Worm (Caenorhabditis elegans) whole organism, L4 larva: ENCODE measurements around the gene F54E7.9.
"Not testable (repeated sequence)": the region's sequence is repeated elsewhere in the genome, so short reads cannot be mapped to it uniquely, and the experiment has no call there.

ENCODE experiments used
- F10B5.3 ChIP-seq: sonication (generic microtip); optimal IDR thresholded peaks from 2 replicates; lab custom pipeline; 2016; ENCODE audit warnings: mild to moderate bottlenecking, missing genetic modification characterization, missing compliant biosample characterization
- F37D6.2 ChIP-seq: sonication (generic microtip); optimal IDR thresholded peaks from 2 replicates; lab custom pipeline; 2016; ENCODE audit warnings: mild to moderate bottlenecking, missing genetic modification characterization, missing compliant biosample characterization
- T26A8.4 ChIP-seq: fragments of 200-800 bp; sonication (Bioruptor generic); IDR thresholded peaks from 2 replicates; pipeline ENCODE4 v1.3.6; 2022; ENCODE audit warnings: missing genetic modification characterization, missing compliant biosample characterization
- Y48G9A.11 ChIP-seq: fragments of 200-800 bp; sonication (Bioruptor generic); IDR thresholded peaks from 2 replicates; pipeline ENCODE4 v1.3.6; 2022; ENCODE audit warnings: missing genetic modification reagents, missing genetic modification characterization, missing compliant biosample characterization
- Y75B8A.6 ChIP-seq: fragments of 200-800 bp; sonication (Bioruptor generic); IDR thresholded peaks from 2 replicates; pipeline ENCODE4 v1.3.6; 2022; ENCODE audit warnings: missing genetic modification reagents, missing genetic modification characterization, missing compliant biosample characterization
- aha-1 ChIP-seq: fragments of 150-350 bp; peaks from one replicate; lab custom pipeline; 2014; ENCODE audit warnings: missing biosample characterization, missing genetic modification characterization
- arid-1 ChIP-seq: fragments of 200-800 bp; sonication (Bioruptor generic); conservative IDR thresholded peaks from 2 replicates; pipeline ENCODE4 v1.3.6; 2022; ENCODE audit warnings: missing genetic modification reagents, missing genetic modification characterization, missing compliant biosample characterization
- ceh-44 ChIP-seq: fragments of 200-800 bp; sonication (Bioruptor generic); IDR thresholded peaks from 2 replicates; pipeline ENCODE4 v1.3.6; 2022; ENCODE audit warnings: missing genetic modification reagents, missing genetic modification characterization, missing compliant biosample characterization
- ctbp-1 ChIP-seq: fragments of 200-800 bp; sonication (Bioruptor generic); IDR thresholded peaks from 2 replicates; pipeline ENCODE4 v1.3.6; 2022; ENCODE audit warnings: missing genetic modification reagents, missing genetic modification characterization, missing compliant biosample characterization
- dmd-6 ChIP-seq: fragments of 200-800 bp; sonication (Bioruptor generic); IDR thresholded peaks from 2 replicates; pipeline ENCODE4 v1.3.6; 2022; ENCODE audit warnings: missing genetic modification reagents, missing genetic modification characterization, missing compliant biosample characterization
- dmd-8 ChIP-seq: fragments of 200-800 bp; sonication (Bioruptor generic); IDR thresholded peaks from 2 replicates; pipeline ENCODE4 v1.3.6; 2022; ENCODE audit warnings: missing genetic modification characterization, missing compliant biosample characterization
- duxl-1 ChIP-seq: sonication (generic microtip); optimal IDR thresholded peaks from 2 replicates; lab custom pipeline; 2016; ENCODE audit warnings: mild to moderate bottlenecking, missing genetic modification characterization, moderate library complexity, missing compliant biosample characterization; ENCODE audit not compliant: poor library complexity
- dve-1 ChIP-seq: sonication (generic microtip); optimal IDR thresholded peaks from 2 replicates; lab custom pipeline; 2017; ENCODE audit warnings: antibody characterized with exemption, mild to moderate bottlenecking, missing genetic modification characterization, missing compliant biosample characterization; ENCODE audit not compliant: insufficient read depth
- egl-43 ChIP-seq: fragments of 200-800 bp; sonication (Bioruptor generic); IDR thresholded peaks from 2 replicates; pipeline ENCODE4 v1.3.6; 2022; ENCODE audit warnings: missing genetic modification reagents, missing genetic modification characterization, missing compliant biosample characterization
- fkh-10 ChIP-seq: fragments of 150-350 bp; optimal IDR thresholded peaks from 2 replicates; lab custom pipeline; 2014; ENCODE audit warnings: missing biosample characterization, missing genetic modification reagents, missing genetic modification characterization
- hlh-30 ChIP-seq: sonication (generic microtip); optimal IDR thresholded peaks from 2 replicates; lab custom pipeline; 2017; ENCODE audit warnings: antibody characterized with exemption, mild to moderate bottlenecking, missing genetic modification characterization, missing compliant biosample characterization; ENCODE audit not compliant: insufficient read depth
- hmg-1.1 ChIP-seq: fragments of 200-800 bp; sonication (Bioruptor generic); IDR thresholded peaks from 2 replicates; pipeline ENCODE4 v1.3.6; 2022; ENCODE audit warnings: missing genetic modification reagents, missing genetic modification characterization, missing compliant biosample characterization
- lim-7 ChIP-seq: fragments of 200-800 bp; sonication (Bioruptor generic); IDR thresholded peaks from 2 replicates; pipeline ENCODE4 v1.3.6; 2022; ENCODE audit warnings: missing genetic modification characterization, missing compliant biosample characterization
- lin-1 ChIP-seq: fragments of 200-800 bp; sonication (Bioruptor generic); IDR thresholded peaks from 2 replicates; pipeline ENCODE4 v1.3.6; 2022; ENCODE audit warnings: missing genetic modification reagents, missing genetic modification characterization, missing compliant biosample characterization
- lin-13 ChIP-seq: fragments of 150-350 bp; optimal IDR thresholded peaks from 2 replicates; lab custom pipeline; 2014; ENCODE audit warnings: missing biosample characterization, missing genetic modification reagents, missing genetic modification characterization
- lin-38 ChIP-seq: fragments of 200-800 bp; sonication (Bioruptor generic); IDR thresholded peaks from 2 replicates; pipeline ENCODE4 v1.3.6; 2022; ENCODE audit warnings: missing genetic modification reagents, missing genetic modification characterization, missing compliant biosample characterization
- lsy-2 ChIP-seq, 2 experiments: fragments of 150-350 bp in 1 of 2; sonication (generic microtip) in 1 of 2; optimal IDR thresholded peaks; 2 replicates each; lab custom pipeline; 2014 to 2017; ENCODE audit warnings: missing biosample characterization in 2 of 2, missing genetic modification characterization in 2 of 2
- madf-9 ChIP-seq: fragments of 200-800 bp; sonication (Bioruptor generic); conservative IDR thresholded peaks from 2 replicates; pipeline ENCODE4 v1.3.6; 2022; ENCODE audit warnings: missing genetic modification reagents, missing genetic modification characterization, missing compliant biosample characterization
- mdl-1 ChIP-seq, 2 experiments: fragments of 150-350 bp in 1 of 2; sonication (generic microtip) in 1 of 2; optimal IDR thresholded peaks; 2 replicates each; lab custom pipeline; 2014 to 2017; ENCODE audit warnings: missing biosample characterization in 2 of 2, missing genetic modification characterization in 2 of 2
- mep-1 ChIP-seq: fragments of 150-350 bp; sonication (generic microtip); optimal IDR thresholded peaks from 3 replicates; lab custom pipeline; 2014; ENCODE audit warnings: missing biosample characterization, missing genetic modification characterization
- mes-2 ChIP-seq: sonication (generic microtip); optimal IDR thresholded peaks from 2 replicates; lab custom pipeline; 2016; ENCODE audit warnings: missing genotype, mild to moderate bottlenecking, missing genetic modification characterization, missing compliant biosample characterization; ENCODE audit not compliant: poor library complexity, severe bottlenecking
- nhr-11 ChIP-seq: fragments of 150-350 bp; optimal IDR thresholded peaks from 2 replicates; lab custom pipeline; 2014; ENCODE audit warnings: missing biosample characterization, missing genetic modification characterization
- nhr-28 ChIP-seq: fragments of 150-350 bp; optimal IDR thresholded peaks from 2 replicates; lab custom pipeline; 2014; ENCODE audit warnings: missing biosample characterization, missing genetic modification characterization
- nhr-41 ChIP-seq: fragments of 200-800 bp; sonication (Bioruptor generic); IDR thresholded peaks from 2 replicates; pipeline ENCODE4 v1.3.6; 2022; ENCODE audit warnings: missing genetic modification reagents, missing genetic modification characterization, missing compliant biosample characterization
- nhr-77 ChIP-seq: fragments of 150-350 bp; optimal IDR thresholded peaks from 2 replicates; lab custom pipeline; 2014; ENCODE audit warnings: missing biosample characterization, missing genetic modification characterization
- pha-4 ChIP-seq, 2 experiments: fragments of 150-350 bp in 1 of 2; fragments of 200-800 bp in 1 of 2; sonication (Bioruptor generic) in 1 of 2; IDR thresholded peaks in 1 of 2; optimal IDR thresholded peaks in 1 of 2; 2 replicates each; pipeline versions ENCODE4 v1.3.6 to Lab custom; 2014 to 2022; ENCODE audit warnings: missing genetic modification characterization in 2 of 2, missing genetic modification reagents in 2 of 2, missing biosample characterization in 1 of 2, missing compliant biosample characterization in 1 of 2
- php-3 ChIP-seq: fragments of 200-800 bp; sonication (Bioruptor generic); IDR thresholded peaks from 2 replicates; pipeline ENCODE4 v1.3.6; 2022; ENCODE audit warnings: missing genetic modification reagents, missing genetic modification characterization, missing compliant biosample characterization
- saeg-2 ChIP-seq: fragments of 200-800 bp; sonication (Bioruptor generic); IDR thresholded peaks from 2 replicates; pipeline ENCODE4 v1.3.6; 2022; ENCODE audit warnings: missing genetic modification reagents, missing genetic modification characterization, missing compliant biosample characterization
- set-16 ChIP-seq: fragments of 200-800 bp; sonication (Bioruptor generic); IDR thresholded peaks from 2 replicates; pipeline ENCODE4 v1.3.6; 2022; ENCODE audit warnings: missing genetic modification reagents, missing genetic modification characterization, missing compliant biosample characterization
- snpc-1.2 ChIP-seq: fragments of 200-800 bp; sonication (Bioruptor generic); IDR thresholded peaks from 2 replicates; pipeline ENCODE4 v1.3.6; 2022; ENCODE audit warnings: missing genetic modification reagents, missing genetic modification characterization, missing compliant biosample characterization
- unc-130 ChIP-seq: sonication (generic microtip); optimal IDR thresholded peaks from 2 replicates; lab custom pipeline; 2016; ENCODE audit warnings: missing genetic modification reagents, missing genetic modification characterization, missing compliant biosample characterization
- unc-62 ChIP-seq, 3 experiments: fragments of 150-350 bp in 1 of 3; sonication (generic microtip); optimal IDR thresholded peaks in 2 of 3; peaks in 1 of 3; 1 replicate in 1 of 3; 2 replicates in 2 of 3; lab custom pipeline; 2014 to 2017; ENCODE audit warnings: missing biosample characterization in 3 of 3, missing genetic modification characterization in 3 of 3, missing genetic modification reagents in 3 of 3, missing genotype in 1 of 3
- vab-7 ChIP-seq: fragments of 200-800 bp; sonication (Bioruptor generic); IDR thresholded peaks from 2 replicates; pipeline ENCODE4 v1.3.6; 2022; ENCODE audit warnings: missing genetic modification reagents, missing genetic modification characterization, missing compliant biosample characterization
- zip-11 ChIP-seq: fragments of 200-800 bp; sonication (Bioruptor generic); IDR thresholded peaks from 2 replicates; pipeline ENCODE4 v1.3.6; 2022; ENCODE audit warnings: missing genetic modification characterization, missing compliant biosample characterization
- ztf-11 ChIP-seq: fragments of 150-350 bp; optimal IDR thresholded peaks from 2 replicates; lab custom pipeline; 2014; ENCODE audit warnings: missing biosample characterization, missing genetic modification characterization

Gene F54E7.9

ce11 chrIII:5653692-5654105 is 24.0 kb downstream of the F54E7.9 start (continued):
- TF ChIP-seq arid-1 (GFP tag; lab: Robert Waterston, UW) (peak; percentile 33; the same call in 1 of the 2 replicates), F10B5.3 (tag; lab: Kevin White, UChicago) (peak; percentile 41), snpc-1.2 (peak; percentile 84)

ce11 chrIII:5642692-5643091 is 35.0 kb downstream of the F54E7.9 start:
- TF ChIP-seq lin-13 (no peak), ztf-11 (tag; lab: Kevin White, UChicago) (no peak), hlh-30 (tag; lab: Kevin White, UChicago) (peak; percentile 45), nhr-77 (tag; lab: Kevin White, UChicago) (no peak), unc-62 (GFP tag; optimal IDR thresholded peaks at IDR 0.05 in 1 of 2; lab: Kevin White, UChicago) (peak in 1 of 2 experiments; percentile 70), unc-62 (tag; optimal IDR thresholded peaks at IDR 0.05; lab: Kevin White, UChicago) (no peak)
- TF ChIP-seq, all 104 proteins: peak for 2

- TF ChIP-seq lin-1 (GFP tag; lab: Robert Waterston, UW) (no peak), hmg-1.1 (GFP tag; lab: Robert Waterston, UW) (0 out of 2 replicates have a peak, but pooled peaks have one; percentile 48), mep-1 (peak; percentile 44), F37D6.2 (tag; lab: Kevin White, UChicago) (peak; percentile 7), fkh-10 (GFP tag; lab: Kevin White, UChicago) (peak; percentile 1), mes-2 (peak; percentile 23), lsy-2 (tag; optimal IDR thresholded peaks at IDR 0.05; lab: Kevin White, UChicago) (peak in 1 of 2 experiments; percentile 61), hlh-30 (tag; lab: Kevin White, UChicago) (peak; percentile 71), nhr-11 (tag; lab: Kevin White, UChicago) (peak; percentile 66), unc-130 (GFP tag; lab: Kevin White, UChicago) (no peak), Y75B8A.6 (no peak), nhr-28 (tag; lab: Kevin White, UChicago) (peak; percentile 6), unc-62 (GFP tag; optimal IDR thresholded peaks at IDR 0.05 in 1 of 2; lab: Kevin White, UChicago) (peak in 1 of 2 experiments; percentile 47), unc-62 (tag; optimal IDR thresholded peaks at IDR 0.05; lab: Kevin White, UChicago) (no peak), duxl-1 (tag; lab: Kevin White, UChicago) (no peak), mdl-1 (tag; optimal IDR thresholded peaks at IDR 0.05; lab: Kevin White, UChicago) (peak in 1 of 2 experiments; percentile 60), ctbp-1 (GFP tag; lab: Robert Waterston, UW) (0 out of 2 replicates have a peak, but pooled peaks have one; percentile 22), dve-1 (tag; lab: Kevin White, UChicago) (peak; percentile 10), aha-1 (tag; lab: Kevin White, UChicago) (peak; percentile 59)
Observed at ce11 chrIII:5639893-5640292, 37.8 kb downstream of the F54E7.9 start.

- TF ChIP-seq vab-7 (GFP tag; lab: Robert Waterston, UW) = peak; percentile 40; the same call in 1 of the 2 replicates
- TF ChIP-seq saeg-2 = peak; percentile 75; the same call in 1 of the 2 replicates
- TF ChIP-seq dmd-8 (GFP tag; lab: Robert Waterston, UW) = 0 out of 2 replicates have a peak, but pooled peaks have one; percentile 44
- TF ChIP-seq mes-2 = peak; percentile 3
- TF ChIP-seq egl-43 (GFP tag; lab: Robert Waterston, UW) = peak; percentile 86
- TF ChIP-seq lin-38 (GFP tag; lab: Robert Waterston, UW) = peak; percentile 83
- TF ChIP-seq nhr-41 (GFP tag; lab: Robert Waterston, UW) = 0 out of 2 replicates have a peak, but pooled peaks have one; percentile 26
- peak; percentile 94 for TF ChIP-seq Y48G9A.11 (GFP tag; lab: Robert Waterston, UW)
- peak; percentile 85 for TF ChIP-seq ceh-44 (GFP tag; lab: Robert Waterston, UW)
- peak; percentile 94 for TF ChIP-seq snpc-1.2
- TF ChIP-seq zip-11 (GFP tag; lab: Robert Waterston, UW) = 0 out of 2 replicates have a peak, but pooled peaks have one; percentile 29
- TF ChIP-seq hmg-1.1 (GFP tag; lab: Robert Waterston, UW) = peak; percentile 81
- TF ChIP-seq ctbp-1 (GFP tag; lab: Robert Waterston, UW) = 0 out of 2 replicates have a peak, but pooled peaks have one; percentile 23
- TF ChIP-seq T26A8.4 (GFP tag; lab: Robert Waterston, UW) = peak; percentile 81
- peak; percentile 47; the same call in 1 of the 2 replicates for TF ChIP-seq madf-9 (GFP tag; lab: Robert Waterston, UW)
- TF ChIP-seq pha-4 (GFP tag; IDR thresholded peaks at IDR 0.05; lab: Robert Waterston, UW) = peak; percentile 73; the same call in 1 of the 2 replicates
- not testable (repeated sequence) for TF ChIP-seq pha-4 (tag; optimal IDR thresholded peaks at IDR 0.05; lab: Kevin White, UChicago)
- TF ChIP-seq lim-7 = peak; percentile 65
- peak; percentile 69 for TF ChIP-seq dmd-6 (GFP tag; lab: Robert Waterston, UW)
- TF ChIP-seq set-16 (GFP tag; lab: Robert Waterston, UW) = peak; percentile 99
- TF ChIP-seq php-3 (GFP tag; lab: Robert Waterston, UW) = peak; percentile 60; the same call in 1 of the 2 replicates
- TF ChIP-seq arid-1 (GFP tag; lab: Robert Waterston, UW) = peak; percentile 79
Observed at ce11 chrIII:5637297-5637876, 40.3 kb downstream of the F54E7.9 start.
